Worm (Caenorhabditis elegans) whole organism, L2 larva: ENCODE measurements around the gene F14D12.1.

Experiments
- C34F6.9 ChIP-seq: fragments of 150-350 bp; optimal IDR thresholded peaks from 2 replicates; lab custom pipeline; 2014; ENCODE audit warnings: missing biosample characterization, missing genetic modification characterization
- F13H6.1 ChIP-seq: sonication (generic microtip); optimal IDR thresholded peaks from 2 replicates; lab custom pipeline; 2016; ENCODE audit warnings: missing genetic modification characterization, missing compliant biosample characterization
- Y55F3AM.14 ChIP-seq: fragments of 200-800 bp; sonication (Bioruptor generic); optimal IDR thresholded peaks from 2 replicates; lab custom pipeline; 2018; ENCODE audit warnings: mild to moderate bottlenecking, missing genetic modification characterization, missing compliant biosample characterization
- aly-2 ChIP-seq: fragments of 150-350 bp; optimal IDR thresholded peaks from 2 replicates; lab custom pipeline; 2014; ENCODE audit warnings: missing biosample characterization, missing genetic modification characterization
- ama-1 ChIP-seq: fragments of 150-350 bp; optimal IDR thresholded peaks from 2 replicates; lab custom pipeline; 2018; ENCODE audit warnings: inconsistent platforms
- blmp-1 ChIP-seq: sonication (generic microtip); optimal IDR thresholded peaks from 2 replicates; lab custom pipeline; 2017; ENCODE audit warnings: missing genetic modification characterization, mild to moderate bottlenecking, missing compliant biosample characterization, antibody characterized with exemption, moderate library complexity; ENCODE audit not compliant: insufficient read depth
- ceh-16 ChIP-seq: fragments of 150-350 bp; optimal IDR thresholded peaks from 2 replicates; lab custom pipeline; 2014; ENCODE audit warnings: missing biosample characterization, missing genetic modification characterization
- dmd-4 ChIP-seq: sonication (generic microtip); optimal IDR thresholded peaks from 2 replicates; lab custom pipeline; 2017; ENCODE audit warnings: missing biosample characterization, missing genetic modification characterization
- egl-27 ChIP-seq: sonication (generic microtip); optimal IDR thresholded peaks from 3 replicates; lab custom pipeline; 2017; ENCODE audit warnings: missing biosample characterization, missing genetic modification reagents, missing genetic modification characterization
- elt-1 ChIP-seq: fragments of 150-350 bp; optimal IDR thresholded peaks from 2 replicates; lab custom pipeline; 2014; ENCODE audit warnings: missing biosample characterization, missing genetic modification characterization
- elt-3 ChIP-seq: sonication (generic microtip); optimal IDR thresholded peaks from 2 replicates; lab custom pipeline; 2017; ENCODE audit warnings: missing biosample characterization, missing genetic modification characterization
- fos-1 ChIP-seq: fragments of 150-350 bp; optimal IDR thresholded peaks from 2 replicates; lab custom pipeline; 2014; ENCODE audit warnings: missing biosample characterization, missing genetic modification characterization
- gmeb-1 ChIP-seq: fragments of 150-350 bp; optimal IDR thresholded peaks from 2 replicates; lab custom pipeline; 2014; ENCODE audit warnings: missing biosample characterization, missing genetic modification characterization
- lin-11 ChIP-seq: fragments of 150-350 bp; sonication (generic microtip); optimal IDR thresholded peaks from 2 replicates; lab custom pipeline; 2014; ENCODE audit warnings: missing biosample characterization, missing genetic modification characterization, inconsistent platforms, mixed read lengths
- lin-39 ChIP-seq: fragments of 150-350 bp; optimal IDR thresholded peaks from 2 replicates; lab custom pipeline; 2014; ENCODE audit warnings: missing biosample characterization, missing genetic modification reagents, missing genetic modification characterization
- mab-5 ChIP-seq: fragments of 150-350 bp; optimal IDR thresholded peaks from 2 replicates; lab custom pipeline; 2014; ENCODE audit warnings: missing biosample characterization, missing genetic modification characterization
- mbf-1 ChIP-seq: sonication (generic microtip); optimal IDR thresholded peaks from 2 replicates; lab custom pipeline; 2017; ENCODE audit warnings: missing biosample characterization, missing genetic modification characterization
- mdl-1 ChIP-seq, 2 experiments: fragments of 150-350 bp in 1 of 2; sonication (generic microtip) in 1 of 2; optimal IDR thresholded peaks; 2 replicates each; lab custom pipeline; 2017; ENCODE audit warnings: missing biosample characterization in 2 of 2, missing genetic modification characterization in 2 of 2
- nhr-10 ChIP-seq: sonication (generic microtip); optimal IDR thresholded peaks from 2 replicates; lab custom pipeline; 2017; ENCODE audit warnings: missing biosample characterization, missing genetic modification characterization
- nhr-11 ChIP-seq: fragments of 150-350 bp; optimal IDR thresholded peaks from 2 replicates; lab custom pipeline; 2014; ENCODE audit warnings: missing biosample characterization, missing genetic modification characterization
- nhr-12 ChIP-seq: fragments of 150-350 bp; optimal IDR thresholded peaks from 2 replicates; lab custom pipeline; 2014; ENCODE audit warnings: missing biosample characterization, missing genetic modification characterization
- nhr-21 ChIP-seq: fragments of 150-350 bp; optimal IDR thresholded peaks from 2 replicates; lab custom pipeline; 2014; ENCODE audit warnings: missing biosample characterization, missing genetic modification characterization
- nhr-23 ChIP-seq: fragments of 150-350 bp; optimal IDR thresholded peaks from 2 replicates; lab custom pipeline; 2014; ENCODE audit warnings: missing biosample characterization, missing genetic modification reagents, missing genetic modification characterization
- nhr-237 ChIP-seq: fragments of 150-350 bp; optimal IDR thresholded peaks from 2 replicates; lab custom pipeline; 2014; ENCODE audit warnings: missing biosample characterization, missing genetic modification characterization
- nhr-25 ChIP-seq: fragments of 150-350 bp; sonication (generic microtip); optimal IDR thresholded peaks from 3 replicates; lab custom pipeline; 2014; ENCODE audit warnings: missing biosample characterization, missing genetic modification characterization
- nhr-77 ChIP-seq: fragments of 150-350 bp; optimal IDR thresholded peaks from 2 replicates; lab custom pipeline; 2014; ENCODE audit warnings: missing biosample characterization, missing genetic modification characterization
- peb-1 ChIP-seq: fragments of 150-350 bp; optimal IDR thresholded peaks from 2 replicates; lab custom pipeline; 2014; ENCODE audit warnings: missing biosample characterization, missing genetic modification characterization
- sem-4 ChIP-seq: fragments of 150-350 bp; optimal IDR thresholded peaks from 2 replicates; lab custom pipeline; 2014; ENCODE audit warnings: missing biosample characterization, missing genetic modification reagents, missing genetic modification characterization
- skn-1 ChIP-seq: sonication (generic microtip); optimal IDR thresholded peaks from 2 replicates; lab custom pipeline; 2017; ENCODE audit warnings: missing biosample characterization, missing genetic modification characterization
- sma-3 ChIP-seq: sonication (generic microtip); optimal IDR thresholded peaks from 2 replicates; lab custom pipeline; 2016; ENCODE audit warnings: missing genetic modification reagents, missing genetic modification characterization, missing compliant biosample characterization
- sma-9 ChIP-seq, 2 experiments: fragments of 150-350 bp in 1 of 2; sonication (generic microtip) in 1 of 2; optimal IDR thresholded peaks; 2 replicates each; lab custom pipeline; 2014 to 2016; ENCODE audit warnings: missing genetic modification characterization in 2 of 2, mild to moderate bottlenecking in 1 of 2, missing biosample characterization in 1 of 2, missing compliant biosample characterization in 1 of 2, missing genetic modification reagents in 1 of 2, moderate library complexity in 1 of 2
- snpc-4 ChIP-seq: fragments of 150-350 bp; optimal IDR thresholded peaks from 2 replicates; lab custom pipeline; 2014; ENCODE audit warnings: missing biosample characterization, missing genetic modification characterization
- unc-39 ChIP-seq: fragments of 150-350 bp; optimal IDR thresholded peaks from 2 replicates; lab custom pipeline; 2014; ENCODE audit warnings: missing biosample characterization, missing genetic modification characterization
- unc-55 ChIP-seq: fragments of 150-350 bp; sonication (generic microtip); optimal IDR thresholded peaks from 3 replicates; lab custom pipeline; 2014; ENCODE audit warnings: missing biosample characterization, missing genetic modification reagents, missing genetic modification characterization
- unc-62 ChIP-seq: fragments of 150-350 bp; optimal IDR thresholded peaks from 2 replicates; lab custom pipeline; 2014; ENCODE audit warnings: missing biosample characterization, missing genetic modification reagents, missing genetic modification characterization
- zag-1 ChIP-seq: fragments of 150-350 bp; optimal IDR thresholded peaks from 2 replicates; lab custom pipeline; 2014; ENCODE audit warnings: missing biosample characterization, missing genetic modification characterization
- ztf-4 ChIP-seq: fragments of 150-350 bp; optimal IDR thresholded peaks from 2 replicates; lab custom pipeline; 2014; ENCODE audit warnings: missing biosample characterization, missing genetic modification characterization

The F14D12.1 gene

DNA sequence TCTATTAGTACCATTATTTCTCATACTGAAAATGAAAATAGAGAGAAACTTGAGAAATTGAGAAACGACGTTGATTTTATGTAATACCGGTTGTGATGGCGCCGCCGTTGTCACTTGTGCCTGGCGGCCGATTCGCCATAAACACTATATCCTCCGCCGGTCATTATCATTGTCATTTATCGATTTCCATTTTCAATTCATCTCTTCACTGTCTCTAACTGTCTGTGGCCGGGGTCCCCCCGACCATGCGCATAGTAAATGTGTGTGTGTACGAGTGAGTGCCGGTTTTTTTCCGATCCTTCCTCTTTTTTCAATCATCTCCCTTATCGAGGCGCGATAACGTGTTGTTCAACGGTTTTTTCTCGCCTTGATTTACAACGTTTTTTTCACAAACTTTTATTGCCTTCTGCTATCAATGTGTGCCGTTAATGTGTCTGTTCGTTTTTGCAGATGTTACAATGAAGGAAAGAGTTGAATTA is at the start of gene F14D12.1:
F14D12.1 (plus strand) TSS at position 429 of the 479 bp plus-strand sequence.
- TF ChIP-seq sem-4 (tag; lab: Kevin White, UChicago) (peak; percentile 48), blmp-1 (tag; lab: Kevin White, UChicago) (peak; percentile 3), egl-27 (tag; lab: Kevin White, UChicago) (no peak), mbf-1 (tag; lab: Kevin White, UChicago) (no peak), snpc-4 (tag; lab: Kevin White, UChicago) (no peak), sma-3 (GFP tag; lab: Kevin White, UChicago) (peak; percentile 57), dmd-4 (tag; lab: Kevin White, UChicago) (no peak), elt-3 (tag; lab: Kevin White, UChicago) (no peak), elt-1 (no peak), F13H6.1 (tag; lab: Kevin White, UChicago) (no peak), nhr-21 (tag; lab: Kevin White, UChicago) (peak; percentile 62), nhr-23 (no peak), nhr-25 (tag; lab: Kevin White, UChicago) (peak; percentile 47), unc-62 (no peak), fos-1 (peak; percentile 7), lin-39 (no peak), unc-39 (tag; lab: Kevin White, UChicago) (no peak), ceh-16 (tag; lab: Kevin White, UChicago) (no peak), nhr-11 (tag; lab: Kevin White, UChicago) (no peak), nhr-237 (tag; lab: Kevin White, UChicago) (no peak), zag-1 (tag; lab: Kevin White, UChicago) (no peak), Y55F3AM.14 (GFP tag; lab: Kevin White, UChicago) (no peak), ztf-4 (no peak), sma-9 (GFP tag; optimal IDR thresholded peaks at IDR 0.05; lab: Kevin White, UChicago) (peak; percentile 58), sma-9 (tag; optimal IDR thresholded peaks at IDR 0.05; lab: Kevin White, UChicago) (no peak), C34F6.9 (tag; lab: Kevin White, UChicago) (no peak), nhr-12 (no peak), ama-1 (lab: Kevin White, UChicago) (no peak), gmeb-1 (no peak), mab-5 (tag; lab: Kevin White, UChicago) (no peak), nhr-10 (tag; lab: Kevin White, UChicago) (no peak)
- TF ChIP-seq, all 48 proteins: peak for 7

DNA sequence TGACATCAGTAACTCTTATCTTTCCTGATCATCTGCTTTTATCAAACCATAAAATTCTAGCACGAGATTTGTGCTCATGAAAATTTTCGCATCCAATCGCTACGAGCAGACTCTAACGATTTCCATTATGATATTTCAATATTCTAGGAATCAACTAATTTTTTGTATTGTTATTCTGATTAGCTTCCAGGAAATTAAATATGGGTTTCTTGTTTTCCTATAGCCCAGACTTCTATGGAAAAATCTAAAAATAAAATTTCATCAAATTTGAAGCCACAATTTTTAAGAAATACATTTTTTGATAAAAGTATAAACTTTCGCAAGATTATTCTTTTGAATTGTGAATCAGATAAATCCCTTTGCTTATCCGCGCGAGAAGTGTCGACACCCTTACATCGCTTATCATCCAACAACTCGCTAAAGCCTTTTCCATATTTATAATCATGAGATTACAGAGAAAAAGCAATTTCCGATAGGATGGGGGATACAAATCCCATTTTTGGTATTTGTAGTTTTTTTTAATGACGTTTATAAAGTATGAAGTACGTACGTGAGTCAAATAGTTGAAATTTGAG is 48.4 kb upstream of the F14D12.1 start:
- TF ChIP-seq nhr-77 (tag; lab: Kevin White, UChicago) = no peak
- TF ChIP-seq ztf-4 = no peak
- TF ChIP-seq mdl-1 (tag; optimal IDR thresholded peaks at IDR 0.05; lab: Kevin White, UChicago) = no peak
- no peak for TF ChIP-seq gmeb-1
- TF ChIP-seq nhr-23 = no peak
- no peak for TF ChIP-seq dmd-4 (tag; lab: Kevin White, UChicago)
- no peak for TF ChIP-seq snpc-4 (tag; lab: Kevin White, UChicago)
- no peak for TF ChIP-seq ama-1 (lab: Kevin White, UChicago)
- no peak for TF ChIP-seq aly-2 (tag; lab: Kevin White, UChicago)

DNA sequence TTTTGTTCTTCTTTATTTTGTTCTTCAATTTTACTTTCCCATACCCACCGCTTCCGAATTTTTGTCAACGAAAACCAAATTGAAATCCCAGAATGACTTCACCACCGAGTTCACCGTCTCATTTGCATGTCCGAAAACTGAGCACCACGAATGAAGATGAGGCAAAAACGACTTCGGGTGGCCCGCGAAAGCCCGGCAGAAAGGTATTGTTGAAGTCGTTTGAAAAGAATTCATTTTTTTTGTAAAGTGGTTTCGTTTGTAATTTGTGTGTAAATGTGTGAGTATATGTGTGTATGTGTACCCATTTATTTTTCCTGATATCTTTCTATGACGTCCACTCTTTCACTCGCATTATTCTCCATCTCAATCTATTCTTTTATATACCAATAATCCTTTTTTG is 45.6 kb upstream of the F14D12.1 start, which contains the start of gene C38C5.1:
C38C5.1 (plus strand) TSS at position 90 of the 400 bp plus-strand sequence.
- TF ChIP-seq unc-39 (tag; lab: Kevin White, UChicago) = no peak
- TF ChIP-seq lin-11 = no peak

DNA sequence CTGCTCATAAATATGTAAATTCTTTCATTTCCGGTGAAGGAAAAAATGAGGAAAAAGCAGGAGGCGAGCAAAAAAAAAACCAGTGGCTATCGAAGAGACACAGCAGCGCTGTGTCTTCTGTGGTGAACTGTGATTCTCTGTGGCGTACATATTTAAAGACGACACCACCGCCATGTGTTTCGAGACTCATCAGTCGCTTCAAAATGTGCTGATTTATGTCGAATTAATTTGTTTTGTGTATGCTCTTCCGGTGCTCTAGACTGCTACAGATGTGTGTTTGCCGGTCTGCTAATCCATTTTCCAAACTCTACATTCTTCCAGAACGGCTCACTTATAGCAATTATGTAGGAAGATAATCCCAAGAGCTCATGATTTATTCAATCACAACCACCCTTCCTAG is 38.1 kb upstream of the F14D12.1 start:
- TF ChIP-seq mbf-1 (tag; lab: Kevin White, UChicago) (no peak), snpc-4 (tag; lab: Kevin White, UChicago) (no peak), elt-3 (tag; lab: Kevin White, UChicago) (no peak), mdl-1 (tag; optimal IDR thresholded peaks at IDR 0.05; lab: Kevin White, UChicago) (no peak), ama-1 (lab: Kevin White, UChicago) (no peak), gmeb-1 (no peak), sma-9 (GFP tag; optimal IDR thresholded peaks at IDR 0.05; lab: Kevin White, UChicago) (no peak), sma-9 (tag; optimal IDR thresholded peaks at IDR 0.05; lab: Kevin White, UChicago) (no peak), unc-55 (no peak), nhr-21 (tag; lab: Kevin White, UChicago) (no peak), F13H6.1 (tag; lab: Kevin White, UChicago) (no peak), Y55F3AM.14 (GFP tag; lab: Kevin White, UChicago) (no peak), skn-1 (no peak), peb-1 (tag; lab: Kevin White, UChicago) (no peak)
